Worm (Caenorhabditis elegans) whole organism, L4 larva: Measurements from ENCODE around the gene T01D3.6.

Experiments used
- F10B5.3 ChIP-seq: sonication (generic microtip); optimal IDR thresholded peaks from 2 replicates; lab custom pipeline; 2016; ENCODE audit warnings: mild to moderate bottlenecking, missing genetic modification characterization, missing compliant biosample characterization
- T20F7.1 ChIP-seq: fragments of 200-800 bp; sonication (Bioruptor generic); optimal IDR thresholded peaks from 2 replicates; lab custom pipeline; 2018; ENCODE audit warnings: mild to moderate bottlenecking, missing genetic modification characterization, missing compliant biosample characterization
- ZK337.2 ChIP-seq: fragments of 200-800 bp; sonication (Bioruptor generic); IDR thresholded peaks from 2 replicates; pipeline ENCODE4 v1.3.6; 2022; ENCODE audit warnings: missing genetic modification reagents, missing genetic modification characterization, missing compliant biosample characterization
- ctbp-1 ChIP-seq: fragments of 200-800 bp; sonication (Bioruptor generic); IDR thresholded peaks from 2 replicates; pipeline ENCODE4 v1.3.6; 2022; ENCODE audit warnings: missing genetic modification reagents, missing genetic modification characterization, missing compliant biosample characterization
- daf-16 ChIP-seq, 3 experiments: sonication (generic microtip); optimal IDR thresholded peaks; 2 replicates each; lab custom pipeline; 2016 to 2017; ENCODE audit warnings: missing genetic modification characterization in 3 of 3, missing genetic modification reagents in 3 of 3, mild to moderate bottlenecking in 2 of 3, missing compliant biosample characterization in 2 of 3, missing biosample characterization in 1 of 3, moderate library complexity in 1 of 3
- dmd-6 ChIP-seq: fragments of 200-800 bp; sonication (Bioruptor generic); IDR thresholded peaks from 2 replicates; pipeline ENCODE4 v1.3.6; 2022; ENCODE audit warnings: missing genetic modification reagents, missing genetic modification characterization, missing compliant biosample characterization
- dpl-1 ChIP-seq: fragments of 150-350 bp; optimal IDR thresholded peaks from 2 replicates; lab custom pipeline; 2014; ENCODE audit warnings: missing biosample characterization, missing genetic modification reagents, missing genetic modification characterization
- dve-1 ChIP-seq: sonication (generic microtip); optimal IDR thresholded peaks from 2 replicates; lab custom pipeline; 2017; ENCODE audit warnings: antibody characterized with exemption, mild to moderate bottlenecking, missing genetic modification characterization, missing compliant biosample characterization; ENCODE audit not compliant: insufficient read depth
- fkh-10 ChIP-seq: fragments of 150-350 bp; optimal IDR thresholded peaks from 2 replicates; lab custom pipeline; 2014; ENCODE audit warnings: missing biosample characterization, missing genetic modification reagents, missing genetic modification characterization
- hlh-11 ChIP-seq: fragments of 200-800 bp; sonication (Bioruptor generic); optimal IDR thresholded peaks from 2 replicates; lab custom pipeline; 2018; ENCODE audit warnings: mild to moderate bottlenecking, missing genetic modification characterization, missing compliant biosample characterization
- hlh-30 ChIP-seq: sonication (generic microtip); optimal IDR thresholded peaks from 2 replicates; lab custom pipeline; 2017; ENCODE audit warnings: antibody characterized with exemption, mild to moderate bottlenecking, missing genetic modification characterization, missing compliant biosample characterization; ENCODE audit not compliant: insufficient read depth
- hmg-1.1 ChIP-seq: fragments of 200-800 bp; sonication (Bioruptor generic); IDR thresholded peaks from 2 replicates; pipeline ENCODE4 v1.3.6; 2022; ENCODE audit warnings: missing genetic modification reagents, missing genetic modification characterization, missing compliant biosample characterization
- lin-39 ChIP-seq: fragments of 150-350 bp; optimal IDR thresholded peaks from 2 replicates; lab custom pipeline; 2014; ENCODE audit warnings: missing biosample characterization, missing genetic modification reagents, missing genetic modification characterization
- lir-3 ChIP-seq: sonication (generic microtip); optimal IDR thresholded peaks from 2 replicates; lab custom pipeline; 2016; ENCODE audit warnings: mild to moderate bottlenecking, missing genetic modification characterization, missing compliant biosample characterization
- lsy-2 ChIP-seq, 2 experiments: fragments of 150-350 bp in 1 of 2; sonication (generic microtip) in 1 of 2; optimal IDR thresholded peaks; 2 replicates each; lab custom pipeline; 2014 to 2017; ENCODE audit warnings: missing biosample characterization in 2 of 2, missing genetic modification characterization in 2 of 2
- madf-5 ChIP-seq, 2 experiments: fragments of 200-800 bp; sonication (Bioruptor generic); IDR thresholded peaks; 2 replicates each; pipeline ENCODE4 v1.3.6; 2022; ENCODE audit warnings: missing compliant biosample characterization in 2 of 2, missing genetic modification characterization in 2 of 2
- mep-1 ChIP-seq: fragments of 150-350 bp; sonication (generic microtip); optimal IDR thresholded peaks from 3 replicates; lab custom pipeline; 2014; ENCODE audit warnings: missing biosample characterization, missing genetic modification characterization
- mes-2 ChIP-seq: sonication (generic microtip); optimal IDR thresholded peaks from 2 replicates; lab custom pipeline; 2016; ENCODE audit warnings: missing genotype, mild to moderate bottlenecking, missing genetic modification characterization, missing compliant biosample characterization; ENCODE audit not compliant: poor library complexity, severe bottlenecking
- mxl-2 ChIP-seq: fragments of 200-800 bp; sonication (Bioruptor generic); conservative IDR thresholded peaks from 2 replicates; pipeline ENCODE4 v1.3.6; 2022; ENCODE audit warnings: missing genetic modification reagents, missing genetic modification characterization, missing compliant biosample characterization
- nhr-10 ChIP-seq: fragments of 150-350 bp; optimal IDR thresholded peaks from 2 replicates; lab custom pipeline; 2014; ENCODE audit warnings: missing biosample characterization, missing genetic modification characterization
- nhr-102 ChIP-seq: sonication (generic microtip); optimal IDR thresholded peaks from 2 replicates; lab custom pipeline; 2016; ENCODE audit warnings: mild to moderate bottlenecking, missing genetic modification characterization, moderate library complexity, missing compliant biosample characterization
- nhr-11 ChIP-seq: fragments of 150-350 bp; optimal IDR thresholded peaks from 2 replicates; lab custom pipeline; 2014; ENCODE audit warnings: missing biosample characterization, missing genetic modification characterization
- nhr-237 ChIP-seq: sonication (generic microtip); optimal IDR thresholded peaks from 2 replicates; lab custom pipeline; 2017; ENCODE audit warnings: missing biosample characterization, missing genetic modification characterization
- nhr-28 ChIP-seq: fragments of 150-350 bp; optimal IDR thresholded peaks from 2 replicates; lab custom pipeline; 2014; ENCODE audit warnings: missing biosample characterization, missing genetic modification characterization
- nhr-48 ChIP-seq: sonication (generic microtip); optimal IDR thresholded peaks from 2 replicates; lab custom pipeline; 2016; ENCODE audit warnings: mild to moderate bottlenecking, missing genetic modification characterization, missing compliant biosample characterization
- nhr-6 ChIP-seq: fragments of 150-350 bp; optimal IDR thresholded peaks from 2 replicates; lab custom pipeline; 2014; ENCODE audit warnings: missing biosample characterization, missing genetic modification characterization
- pha-4 ChIP-seq, 2 experiments: fragments of 150-350 bp in 1 of 2; fragments of 200-800 bp in 1 of 2; sonication (Bioruptor generic) in 1 of 2; IDR thresholded peaks in 1 of 2; optimal IDR thresholded peaks in 1 of 2; 2 replicates each; pipeline versions ENCODE4 v1.3.6 to Lab custom; 2014 to 2022; ENCODE audit warnings: missing genetic modification characterization in 2 of 2, missing genetic modification reagents in 2 of 2, missing biosample characterization in 1 of 2, missing compliant biosample characterization in 1 of 2
- pqm-1 ChIP-seq: sonication (generic microtip); optimal IDR thresholded peaks from 2 replicates; lab custom pipeline; 2017; ENCODE audit warnings: missing biosample characterization, missing genetic modification characterization
- rbr-2 ChIP-seq: sonication (generic microtip); optimal IDR thresholded peaks from 2 replicates; lab custom pipeline; 2016; ENCODE audit warnings: missing genotype, missing genetic modification characterization, missing compliant biosample characterization
- saeg-2 ChIP-seq: fragments of 200-800 bp; sonication (Bioruptor generic); IDR thresholded peaks from 2 replicates; pipeline ENCODE4 v1.3.6; 2022; ENCODE audit warnings: missing genetic modification reagents, missing genetic modification characterization, missing compliant biosample characterization
- sdz-12 ChIP-seq: fragments of 200-800 bp; sonication (Bioruptor generic); optimal IDR thresholded peaks from 2 replicates; lab custom pipeline; 2018; ENCODE audit warnings: mild to moderate bottlenecking, missing genetic modification characterization, missing compliant biosample characterization

T01D3.6 gene

ce11 chrV:13753481-13753880, 36.9 kb downstream of the T01D3.6 start, which contains the start of gene F20G2.1:
Gene F20G2.1 (minus strand): TSS chrV:13753581.
- no peak for TF ChIP-seq nhr-10 (tag; lab: Kevin White, UChicago)
- TF ChIP-seq, all 104 proteins: peak for 0

- peak; percentile 45; the same call in 1 of the 2 replicates for TF ChIP-seq dmd-6 (GFP tag; lab: Robert Waterston, UW)
- TF ChIP-seq lin-39, result no peak
- no peak for TF ChIP-seq sdz-12 (GFP tag; lab: Kevin White, UChicago)
- TF ChIP-seq mep-1 (tag; lab: Kevin White, UChicago), result peak; percentile 1
- TF ChIP-seq nhr-28, result peak; percentile 44
- TF ChIP-seq daf-16 (GFP tag; optimal IDR thresholded peaks at IDR 0.05; lab: Kevin White, UChicago), result peak in 1 of 2 experiments; percentile 2
- TF ChIP-seq daf-16 (tag; optimal IDR thresholded peaks at IDR 0.05; lab: Kevin White, UChicago), result peak; percentile 21
- peak; percentile 35 for TF ChIP-seq dve-1 (tag; lab: Kevin White, UChicago)
- peak; percentile 34 for TF ChIP-seq hlh-11 (tag; lab: Kevin White, UChicago)
- TF ChIP-seq, all 104 proteins: peak for 6
These were observed 39.9 kb downstream of the T01D3.6 start, which contains the start of gene F20G2.2 for ce11 chrV:13756359-13757091. Gene F20G2.2 (minus strand): TSS chrV:13756409.

- 0 out of 2 replicates have a peak, but pooled peaks have one; percentile 27 for TF ChIP-seq hmg-1.1
- TF ChIP-seq ctbp-1, result no peak
- TF ChIP-seq lsy-2 (tag; optimal IDR thresholded peaks at IDR 0.05; lab: Kevin White, UChicago), result peak in 1 of 2 experiments; percentile 69
- TF ChIP-seq dpl-1 (GFP tag; lab: Kevin White, UChicago), result peak; percentile 7
- TF ChIP-seq pha-4 (GFP tag; IDR thresholded peaks at IDR 0.05; lab: Robert Waterston, UW), result no peak
- no peak for TF ChIP-seq pha-4 (tag; optimal IDR thresholded peaks at IDR 0.05; lab: Kevin White, UChicago)
- no peak for TF ChIP-seq T20F7.1 (GFP tag; lab: Kevin White, UChicago)
- peak; percentile 62 for TF ChIP-seq nhr-6 (tag; lab: Kevin White, UChicago)
- TF ChIP-seq mes-2 (tag; lab: Kevin White, UChicago), result peak; percentile 67
- TF ChIP-seq mxl-2 (GFP tag; lab: Robert Waterston, UW), result no peak
- peak; percentile 35 for TF ChIP-seq hlh-30 (tag; lab: Kevin White, UChicago)
- no peak for TF ChIP-seq nhr-10 (tag; lab: Kevin White, UChicago)
- TF ChIP-seq pqm-1 (tag; lab: Kevin White, UChicago), result no peak
- TF ChIP-seq dmd-6 (GFP tag; lab: Robert Waterston, UW), result 0 out of 2 replicates have a peak, but pooled peaks have one; percentile 7
- no peak for TF ChIP-seq ZK337.2 (GFP tag; lab: Robert Waterston, UW)
- no peak for TF ChIP-seq nhr-237 (tag; lab: Kevin White, UChicago)
- no peak for TF ChIP-seq nhr-48 (tag; lab: Kevin White, UChicago)
- no peak for TF ChIP-seq nhr-102 (tag; lab: Kevin White, UChicago)
- TF ChIP-seq lir-3 (tag; lab: Kevin White, UChicago), result no peak
- peak; percentile 8 for TF ChIP-seq fkh-10
- TF ChIP-seq dve-1 (tag; lab: Kevin White, UChicago), result peak; percentile 64
- no peak for TF ChIP-seq saeg-2 (GFP tag; lab: Robert Waterston, UW)
- TF ChIP-seq F10B5.3 (tag; lab: Kevin White, UChicago), result no peak
- peak; percentile 18 for TF ChIP-seq mep-1 (tag; lab: Kevin White, UChicago)
- peak; percentile 46 for TF ChIP-seq rbr-2
- TF ChIP-seq nhr-11, result no peak
- TF ChIP-seq madf-5 (GFP tag; IDR thresholded peaks at IDR 0.05; lab: Robert Waterston, UW), result no peak
- TF ChIP-seq sdz-12 (GFP tag; lab: Kevin White, UChicago), result no peak
These were observed 40.7 kb downstream of the T01D3.6 start for ce11 chrV:13757349-13757748.
